Fruit fly (Drosophila melanogaster) whole organism, pupa: ENCODE data around the gene CG44005.

ENCODE experiments used
- CG10348 ChIP-seq: fragments of 200-800 bp; sonication (Bioruptor generic); IDR thresholded peaks from 2 replicates; pipeline ENCODE4 v1.3.6; 2022; ENCODE audit warnings: missing biosample characterization, missing genetic modification characterization
- CG12605 ChIP-seq: fragments of 200-800 bp; sonication (Bioruptor generic); IDR thresholded peaks from 2 replicates; pipeline ENCODE4 v1.3.6; 2022; ENCODE audit warnings: missing biosample characterization, missing genetic modification characterization
- CG13204 ChIP-seq: fragments of 200-800 bp; sonication (Bioruptor generic); optimal IDR thresholded peaks from 2 replicates; lab custom pipeline; 2018; ENCODE audit warnings: missing biosample characterization, mild to moderate bottlenecking, missing genetic modification characterization, moderate library complexity
- CG14655 ChIP-seq: fragments of 200-800 bp; sonication (Bioruptor generic); optimal IDR thresholded peaks from 3 replicates; lab custom pipeline; 2017; ENCODE audit warnings: mild to moderate bottlenecking, missing biosample characterization, missing genetic modification reagents, missing genetic modification characterization
- CG15710 ChIP-seq: fragments of 200-800 bp; sonication (Bioruptor generic); optimal IDR thresholded peaks from 2 replicates; lab custom pipeline; 2018; ENCODE audit warnings: missing biosample characterization, mild to moderate bottlenecking, missing genetic modification characterization, moderate library complexity
- CG17806 ChIP-seq: fragments of 200-800 bp; sonication (Bioruptor generic); optimal IDR thresholded peaks from 2 replicates; lab custom pipeline; 2018; ENCODE audit warnings: missing biosample characterization, mild to moderate bottlenecking, missing genetic modification characterization, moderate library complexity
- CG32121 ChIP-seq: fragments of 200-800 bp; sonication (Bioruptor generic); IDR thresholded peaks from 2 replicates; pipeline ENCODE4 v1.3.6; 2022; ENCODE audit warnings: missing biosample characterization, missing genetic modification characterization
- CG34367 ChIP-seq: fragments of 200-800 bp; sonication (Bioruptor generic); optimal IDR thresholded peaks from 2 replicates; lab custom pipeline; 2018; ENCODE audit warnings: missing biosample characterization, mild to moderate bottlenecking, missing genetic modification characterization
- CG4496 ChIP-seq: fragments of 200-800 bp; sonication (Bioruptor generic); IDR thresholded peaks from 3 replicates; pipeline ENCODE4 v1.3.6; 2022; ENCODE audit warnings: missing biosample characterization, missing genetic modification characterization
- CG8159 ChIP-seq: fragments of 200-800 bp; sonication (Bioruptor generic); optimal IDR thresholded peaks from 3 replicates; lab custom pipeline; 2018; ENCODE audit warnings: missing biosample characterization, mild to moderate bottlenecking, missing genetic modification characterization, moderate library complexity
- CG8301 ChIP-seq: fragments of 200-800 bp; sonication (Bioruptor generic); optimal IDR thresholded peaks from 2 replicates; lab custom pipeline; 2018; ENCODE audit warnings: missing biosample characterization, mild to moderate bottlenecking, missing genetic modification characterization
- CG9948 ChIP-seq: fragments of 200-800 bp; sonication (Bioruptor generic); optimal IDR thresholded peaks from 2 replicates; lab custom pipeline; 2018; ENCODE audit warnings: missing biosample characterization, mild to moderate bottlenecking, missing genetic modification characterization, moderate library complexity
- D1 ChIP-seq: fragments of 200-800 bp; sonication (Bioruptor generic); optimal IDR thresholded peaks from 2 replicates; lab custom pipeline; 2018; ENCODE audit warnings: missing biosample characterization, mild to moderate bottlenecking, missing genetic modification characterization, moderate library complexity
- EcR ChIP-seq: fragments of 200-800 bp; sonication (Bioruptor generic); optimal IDR thresholded peaks from 3 replicates; lab custom pipeline; 2019; ENCODE audit warnings: missing biosample characterization, missing genetic modification characterization, mild to moderate bottlenecking, moderate library complexity, missing genetic modification reagents
- Ets98B ChIP-seq: fragments of 200-800 bp; sonication (Bioruptor generic); IDR thresholded peaks from 2 replicates; pipeline ENCODE4 v1.3.6; 2022; ENCODE audit warnings: missing biosample characterization, missing genetic modification characterization
- Pif1A ChIP-seq: fragments of 200-800 bp; sonication (Bioruptor generic); optimal IDR thresholded peaks from 3 replicates; lab custom pipeline; 2016; ENCODE audit warnings: missing biosample characterization, missing genetic modification characterization
- Pif1B ChIP-seq: fragments of 200-800 bp; sonication (Bioruptor generic); optimal IDR thresholded peaks from 3 replicates; lab custom pipeline; 2016; ENCODE audit warnings: missing biosample characterization, missing genetic modification characterization
- Snoo ChIP-seq: fragments of 200-800 bp; sonication (Bioruptor generic); optimal IDR thresholded peaks from 3 replicates; lab custom pipeline; 2017; ENCODE audit warnings: missing biosample characterization, mild to moderate bottlenecking, missing genetic modification characterization, inconsistent platforms
- fd96Ca ChIP-seq: fragments of 200-800 bp; sonication (Bioruptor generic); IDR thresholded peaks from 3 replicates; pipeline ENCODE4 v1.3.6; 2022; ENCODE audit warnings: missing biosample characterization, missing genetic modification characterization
- gl ChIP-seq: fragments of 200-800 bp; sonication (Bioruptor generic); optimal IDR thresholded peaks from 2 replicates; lab custom pipeline; 2018; ENCODE audit warnings: missing biosample characterization, mild to moderate bottlenecking, missing genetic modification characterization
- rn ChIP-seq: fragments of 200-800 bp; sonication (Bioruptor generic); IDR thresholded peaks from 2 replicates; pipeline ENCODE4 v1.3.6; 2022; ENCODE audit warnings: missing biosample characterization, missing genetic modification characterization

CG44005 gene

DNA sequence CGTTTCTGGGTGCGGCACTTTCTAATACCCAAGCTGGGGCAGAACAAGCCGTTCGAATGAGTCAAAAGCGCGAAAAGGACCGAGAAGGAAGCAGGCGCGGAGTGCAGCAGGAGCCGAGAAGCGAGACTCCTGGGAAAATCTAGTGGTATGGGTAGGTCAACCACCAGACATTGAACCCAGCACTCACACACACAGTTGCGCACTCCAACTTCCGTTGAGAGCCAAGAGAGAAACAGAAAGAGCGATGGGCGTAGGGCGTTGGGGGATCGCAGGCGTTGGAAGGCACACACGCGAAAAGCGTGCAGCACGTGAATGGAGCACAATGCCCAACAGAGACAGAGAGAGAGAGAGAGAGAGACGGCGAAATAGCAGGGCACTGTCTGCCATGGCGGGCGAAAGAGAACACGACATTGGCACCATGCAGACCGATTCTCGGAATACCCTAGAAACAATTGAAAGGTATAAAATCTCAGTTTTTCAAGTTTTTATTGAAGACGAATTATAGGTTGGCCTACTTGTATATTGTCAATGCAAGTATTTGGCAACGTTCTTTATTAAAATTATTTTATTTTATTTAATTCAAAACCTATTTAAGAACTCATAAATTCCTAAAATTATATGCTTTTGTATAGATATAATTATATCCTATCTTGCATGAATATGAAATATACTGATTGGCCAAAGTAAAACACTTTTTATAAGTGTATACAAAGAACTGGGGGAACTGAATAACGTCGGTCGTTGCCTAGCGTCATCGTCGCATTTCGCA, 5.9 kb upstream of the CG44005 start:
- peak; percentile 71 for TF ChIP-seq CG12605 (GFP tag; lab: Robert Waterston, UW)
- peak; percentile 99 for TF ChIP-seq CG8159
- peak; percentile 99 for TF ChIP-seq CG14655 (GFP tag; lab: Kevin White, UChicago)
- peak; percentile 92 for TF ChIP-seq CG32121 (GFP tag; lab: Robert Waterston, UW)
- TF ChIP-seq Pif1B = peak; percentile 88
- TF ChIP-seq Snoo (tag; lab: Kevin White, UChicago) = peak; percentile 74
- peak; percentile 91 for TF ChIP-seq CG4496 (GFP tag; lab: Robert Waterston, UW)
- TF ChIP-seq CG9948 (tag; lab: Kevin White, UChicago) = peak; percentile 99
- TF ChIP-seq gl (tag; lab: Kevin White, UChicago) = peak; percentile 78
- TF ChIP-seq CG13204 (GFP tag; lab: Kevin White, UChicago) = peak; percentile 90
- peak; percentile 76 for TF ChIP-seq Pif1A (GFP tag; lab: Kevin White, UChicago)
- TF ChIP-seq CG10348 (GFP tag; lab: Robert Waterston, UW) = peak; percentile 86
- peak; percentile 85 for TF ChIP-seq Ets98B
- TF ChIP-seq D1 (tag; lab: Kevin White, UChicago) = peak; percentile 97
- peak; percentile 96 for TF ChIP-seq CG17806 (tag; lab: Kevin White, UChicago)
- TF ChIP-seq fd96Ca (GFP tag; lab: Robert Waterston, UW) = peak; percentile 90
- peak; percentile 84 for TF ChIP-seq rn (GFP tag; lab: Robert Waterston, UW)
- TF ChIP-seq EcR (GFP tag; lab: Kevin White, UChicago) = peak; percentile 99
- peak; percentile 96 for TF ChIP-seq CG8301 (tag; lab: Kevin White, UChicago)
- peak; percentile 96 for TF ChIP-seq CG34367
- TF ChIP-seq CG15710 (tag; lab: Kevin White, UChicago) = peak; percentile 99
- TF ChIP-seq, all 21 proteins: peak for 21

DNA sequence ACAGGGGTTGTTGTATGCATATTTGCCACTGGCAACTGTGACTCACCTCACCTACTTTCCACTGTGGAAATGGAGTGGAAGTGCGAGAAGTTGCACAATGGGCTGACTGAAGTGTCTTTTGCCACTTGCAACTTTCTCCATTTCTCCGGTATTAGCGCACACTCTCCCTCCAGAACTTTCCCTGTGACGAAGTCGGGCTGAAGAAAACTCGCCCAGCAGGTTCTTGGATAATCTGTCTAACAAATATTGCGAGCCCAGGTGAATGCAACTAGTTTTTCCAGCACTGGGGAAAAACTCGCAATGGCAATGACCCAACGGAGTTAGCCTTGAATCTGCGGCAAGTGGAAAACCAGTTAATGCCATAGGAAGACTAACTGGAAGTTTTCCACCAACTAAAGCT, 4.7 kb upstream of the CG44005 start:
- TF ChIP-seq CG15710 (tag; lab: Kevin White, UChicago) (no peak), CG14655 (GFP tag; lab: Kevin White, UChicago) (peak; percentile 74), D1 (tag; lab: Kevin White, UChicago) (no peak), CG8301 (tag; lab: Kevin White, UChicago) (peak; percentile 67), CG4496 (GFP tag; lab: Robert Waterston, UW) (0 out of 3 replicates have a peak, but pooled peaks have one; percentile 47), Ets98B (no peak), CG8159 (no peak), gl (tag; lab: Kevin White, UChicago) (no peak), CG13204 (GFP tag; lab: Kevin White, UChicago) (no peak), CG32121 (GFP tag; lab: Robert Waterston, UW) (no peak)

DNA sequence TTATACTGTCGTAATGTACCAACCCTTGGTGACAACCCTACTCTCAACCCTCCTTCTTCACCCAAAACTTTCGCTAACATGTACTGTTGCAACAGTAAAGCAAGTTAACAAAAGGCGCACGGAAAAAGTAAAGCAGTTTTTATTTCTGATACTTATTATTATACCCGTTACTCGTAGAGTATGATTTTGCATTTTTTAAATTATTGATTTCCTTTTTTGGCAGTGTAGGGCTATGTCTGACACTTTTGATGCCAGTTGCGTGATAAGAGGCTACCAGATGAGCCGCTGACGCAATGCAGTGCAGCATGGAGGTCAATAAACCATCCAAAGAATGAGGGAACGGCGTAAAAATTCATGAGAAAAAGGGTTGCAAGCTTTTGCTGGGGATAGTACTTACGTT, 3.9 kb upstream of the CG44005 start:
- TF ChIP-seq CG17806 (tag; lab: Kevin White, UChicago) (peak; percentile 30), CG8159 (peak; percentile 31), fd96Ca (GFP tag; lab: Robert Waterston, UW) (no peak), Pif1B (no peak), CG9948 (tag; lab: Kevin White, UChicago) (peak; percentile 21), CG4496 (GFP tag; lab: Robert Waterston, UW) (peak; percentile 60; the same call in 1 of the 3 replicates), Ets98B (no peak), CG10348 (GFP tag; lab: Robert Waterston, UW) (no peak), CG32121 (GFP tag; lab: Robert Waterston, UW) (no peak), CG34367 (no peak), Snoo (tag; lab: Kevin White, UChicago) (no peak), CG12605 (GFP tag; lab: Robert Waterston, UW) (no peak), CG14655 (GFP tag; lab: Kevin White, UChicago) (peak; percentile 57), Pif1A (GFP tag; lab: Kevin White, UChicago) (no peak), gl (tag; lab: Kevin White, UChicago) (no peak), D1 (tag; lab: Kevin White, UChicago) (no peak), CG13204 (GFP tag; lab: Kevin White, UChicago) (no peak), CG15710 (tag; lab: Kevin White, UChicago) (peak; percentile 19), EcR (GFP tag; lab: Kevin White, UChicago) (peak; percentile 87), CG8301 (tag; lab: Kevin White, UChicago) (peak; percentile 2), rn (GFP tag; lab: Robert Waterston, UW) (no peak)

DNA sequence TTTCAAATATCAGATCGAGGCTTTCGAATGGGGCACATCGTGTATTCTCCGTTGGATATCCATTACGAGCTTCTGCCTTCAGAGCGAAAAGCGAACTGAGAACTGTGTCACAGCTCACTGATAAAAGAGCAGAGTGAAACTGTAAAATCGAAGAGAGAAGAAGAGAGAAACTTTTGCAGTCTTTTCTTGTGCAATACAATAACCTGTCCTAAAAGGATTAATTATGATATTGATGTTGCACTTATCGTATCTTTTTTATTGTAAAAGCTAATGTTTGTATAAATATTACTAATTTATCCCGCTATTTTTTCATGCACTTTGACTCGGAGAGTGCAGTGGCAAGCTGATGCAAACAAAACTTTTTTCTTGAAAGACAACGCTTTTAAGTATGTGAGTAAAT, 3.1 kb upstream of the CG44005 start:
- TF ChIP-seq EcR (GFP tag; lab: Kevin White, UChicago) = peak; percentile 76
- peak; percentile 45 for TF ChIP-seq D1 (tag; lab: Kevin White, UChicago)
- TF ChIP-seq CG12605 (GFP tag; lab: Robert Waterston, UW) = 0 out of 2 replicates have a peak, but pooled peaks have one; percentile 16
- TF ChIP-seq Pif1A (GFP tag; lab: Kevin White, UChicago) = no peak
- peak; percentile 8 for TF ChIP-seq CG8301 (tag; lab: Kevin White, UChicago)

DNA sequence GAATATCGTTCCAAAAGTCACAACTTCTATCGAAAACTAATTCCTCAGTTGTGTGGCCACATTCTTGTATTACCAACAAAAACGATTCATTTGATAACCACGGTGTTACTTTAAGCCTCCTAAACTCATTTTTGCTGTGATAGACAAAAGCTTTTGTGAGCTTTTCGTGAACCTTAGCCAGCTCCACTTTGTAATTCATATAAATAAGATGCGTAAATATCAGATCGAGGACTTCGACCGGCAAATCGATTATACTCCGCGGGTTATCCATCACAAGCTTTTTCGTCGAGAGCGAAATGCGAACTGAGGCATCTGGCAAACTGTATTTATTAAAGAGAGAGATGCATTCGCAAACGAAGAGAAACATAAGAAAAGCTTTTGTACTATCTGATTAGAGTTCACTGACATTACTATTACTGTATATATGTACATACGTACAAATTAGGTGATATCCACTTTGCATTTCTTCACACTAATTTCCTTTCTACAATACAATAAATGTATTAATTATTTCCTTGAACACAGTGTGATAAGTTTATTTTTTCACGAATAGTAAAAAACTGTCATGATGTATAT, 1.7 kb upstream of the CG44005 start, which contains the start of gene CG44004:
TSS of gene CG44004 (minus strand) at position 305 of the 576 bp plus-strand sequence.
- TF ChIP-seq CG8301 (tag; lab: Kevin White, UChicago) (no peak), CG15710 (tag; lab: Kevin White, UChicago) (no peak), gl (tag; lab: Kevin White, UChicago) (peak; percentile 15), CG17806 (tag; lab: Kevin White, UChicago) (no peak), Ets98B (no peak), D1 (tag; lab: Kevin White, UChicago) (no peak), CG12605 (GFP tag; lab: Robert Waterston, UW) (peak; percentile 31; the same call in 1 of the 2 replicates), CG13204 (GFP tag; lab: Kevin White, UChicago) (no peak), CG34367 (no peak), Pif1A (GFP tag; lab: Kevin White, UChicago) (no peak), Pif1B (peak; percentile 18), rn (GFP tag; lab: Robert Waterston, UW) (no peak), CG8159 (no peak), CG10348 (GFP tag; lab: Robert Waterston, UW) (no peak), Snoo (tag; lab: Kevin White, UChicago) (no peak), fd96Ca (GFP tag; lab: Robert Waterston, UW) (no peak; the same call in 2 of the 3 replicates), CG32121 (GFP tag; lab: Robert Waterston, UW) (no peak), CG14655 (GFP tag; lab: Kevin White, UChicago) (no peak), EcR (GFP tag; lab: Kevin White, UChicago) (peak; percentile 91), CG4496 (GFP tag; lab: Robert Waterston, UW) (no peak), CG9948 (tag; lab: Kevin White, UChicago) (no peak)
